Worm (Caenorhabditis elegans) whole organism, L3 larva: ENCODE measurements around the gene aptf-4.

Source experiments
- R02D3.7 ChIP-seq: fragments of 150-350 bp; optimal IDR thresholded peaks from 2 replicates; lab custom pipeline; 2014; ENCODE audit warnings: missing biosample characterization, missing genetic modification characterization
- ZK546.5 ChIP-seq: sonication (generic microtip); optimal IDR thresholded peaks from 2 replicates; lab custom pipeline; 2017; ENCODE audit warnings: missing biosample characterization, missing genetic modification characterization
- aly-2 ChIP-seq: fragments of 150-350 bp; optimal IDR thresholded peaks from 2 replicates; lab custom pipeline; 2014; ENCODE audit warnings: missing biosample characterization, missing genetic modification characterization
- ceh-16 ChIP-seq: sonication (generic microtip); optimal IDR thresholded peaks from 2 replicates; lab custom pipeline; 2017; ENCODE audit warnings: missing biosample characterization, missing genetic modification characterization
- ceh-28 ChIP-seq: fragments of 150-350 bp; optimal IDR thresholded peaks from 2 replicates; lab custom pipeline; 2014; ENCODE audit warnings: missing biosample characterization, missing genetic modification reagents, missing genetic modification characterization
- ceh-82 ChIP-seq: fragments of 150-350 bp; optimal IDR thresholded peaks from 2 replicates; lab custom pipeline; 2014; ENCODE audit warnings: missing biosample characterization, missing genetic modification characterization
- ceh-9 ChIP-seq: sonication (generic microtip); optimal IDR thresholded peaks from 2 replicates; lab custom pipeline; 2018; ENCODE audit warnings: missing biosample characterization, missing genetic modification characterization
- daf-12 ChIP-seq: fragments of 150-350 bp; optimal IDR thresholded peaks from 2 replicates; lab custom pipeline; 2014; ENCODE audit warnings: missing biosample characterization, missing genetic modification reagents, missing genetic modification characterization
- egl-27 ChIP-seq: sonication (generic microtip); optimal IDR thresholded peaks from 4 replicates; lab custom pipeline; 2017; ENCODE audit warnings: missing biosample characterization, missing genetic modification reagents, missing genetic modification characterization
- egl-5 ChIP-seq: fragments of 150-350 bp; optimal IDR thresholded peaks from 2 replicates; lab custom pipeline; 2017; ENCODE audit warnings: missing biosample characterization, missing genetic modification reagents, missing genetic modification characterization, inconsistent platforms
- elt-1 ChIP-seq: fragments of 150-350 bp; optimal IDR thresholded peaks from 2 replicates; lab custom pipeline; 2014; ENCODE audit warnings: missing biosample characterization, missing genetic modification characterization
- elt-2 ChIP-seq: sonication (generic microtip); optimal IDR thresholded peaks from 2 replicates; lab custom pipeline; 2016; ENCODE audit warnings: missing genetic modification reagents, mild to moderate bottlenecking, missing genetic modification characterization, missing compliant biosample characterization
- eor-1 ChIP-seq, 2 experiments: fragments of 150-350 bp; optimal IDR thresholded peaks; 2 replicates each; lab custom pipeline; 2014 to 2018; ENCODE audit warnings: missing biosample characterization in 2 of 2, missing genetic modification characterization in 2 of 2
- fkh-10 ChIP-seq: sonication (generic microtip); optimal IDR thresholded peaks from 2 replicates; lab custom pipeline; 2017; ENCODE audit warnings: missing biosample characterization, missing genetic modification reagents, missing genetic modification characterization
- fkh-2 ChIP-seq: fragments of 150-350 bp; optimal IDR thresholded peaks from 2 replicates; lab custom pipeline; 2014; ENCODE audit warnings: missing biosample characterization, missing genetic modification reagents, missing genetic modification characterization
- fos-1 ChIP-seq: fragments of 150-350 bp; optimal IDR thresholded peaks from 2 replicates; lab custom pipeline; 2014; ENCODE audit warnings: missing biosample characterization, missing genetic modification characterization
- jun-1 ChIP-seq: fragments of 150-350 bp; optimal IDR thresholded peaks from 2 replicates; lab custom pipeline; 2014; ENCODE audit warnings: missing biosample characterization, missing genetic modification reagents, missing genetic modification characterization
- lin-15B ChIP-seq: fragments of 150-350 bp; optimal IDR thresholded peaks from 2 replicates; lab custom pipeline; 2014; ENCODE audit warnings: missing biosample characterization, missing genetic modification characterization
- lin-39 ChIP-seq: fragments of 150-350 bp; optimal IDR thresholded peaks from 2 replicates; lab custom pipeline; 2018; ENCODE audit warnings: missing biosample characterization, missing genetic modification reagents, missing genetic modification characterization
- mdl-1 ChIP-seq: fragments of 150-350 bp; optimal IDR thresholded peaks from 2 replicates; lab custom pipeline; 2014; ENCODE audit warnings: missing biosample characterization, missing genetic modification characterization
- nfya-1 ChIP-seq: sonication (generic microtip); optimal IDR thresholded peaks from 2 replicates; lab custom pipeline; 2017; ENCODE audit warnings: missing genetic modification characterization, mild to moderate bottlenecking, missing compliant biosample characterization, antibody characterized with exemption, moderate library complexity; ENCODE audit not compliant: insufficient read depth
- nhr-11 ChIP-seq: fragments of 150-350 bp; optimal IDR thresholded peaks from 2 replicates; lab custom pipeline; 2014; ENCODE audit warnings: missing biosample characterization, missing genetic modification characterization
- nhr-12 ChIP-seq: fragments of 150-350 bp; optimal IDR thresholded peaks from 2 replicates; lab custom pipeline; 2014; ENCODE audit warnings: missing biosample characterization, missing genetic modification characterization
- nhr-23 ChIP-seq: fragments of 150-350 bp; optimal IDR thresholded peaks from 2 replicates; lab custom pipeline; 2014; ENCODE audit warnings: missing biosample characterization, missing genetic modification reagents, missing genetic modification characterization
- nhr-25 ChIP-seq: sonication (generic microtip); optimal IDR thresholded peaks from 2 replicates; lab custom pipeline; 2017; ENCODE audit warnings: missing biosample characterization, missing genetic modification characterization
- nhr-28 ChIP-seq: fragments of 150-350 bp; optimal IDR thresholded peaks from 2 replicates; lab custom pipeline; 2014; ENCODE audit warnings: missing biosample characterization, missing genetic modification characterization
- nhr-67 ChIP-seq: fragments of 150-350 bp; optimal IDR thresholded peaks from 2 replicates; lab custom pipeline; 2014; ENCODE audit warnings: missing biosample characterization, missing genetic modification characterization
- nhr-77 ChIP-seq: fragments of 150-350 bp; optimal IDR thresholded peaks from 2 replicates; lab custom pipeline; 2014; ENCODE audit warnings: missing biosample characterization, missing genetic modification characterization
- pha-4 ChIP-seq: fragments of 150-350 bp; optimal IDR thresholded peaks from 2 replicates; lab custom pipeline; 2014; ENCODE audit warnings: missing biosample characterization, missing genetic modification reagents, missing genetic modification characterization
- pqm-1 ChIP-seq: fragments of 150-350 bp; optimal IDR thresholded peaks from 2 replicates; lab custom pipeline; 2017; ENCODE audit warnings: missing biosample characterization, missing genetic modification characterization, inconsistent platforms
- sea-2 ChIP-seq: fragments of 150-350 bp; sonication (generic microtip); optimal IDR thresholded peaks from 4 replicates; lab custom pipeline; 2014; ENCODE audit warnings: missing biosample characterization, missing genetic modification reagents, missing genetic modification characterization
- skn-1 ChIP-seq: fragments of 150-350 bp; optimal IDR thresholded peaks from 2 replicates; lab custom pipeline; 2014; ENCODE audit warnings: missing biosample characterization, missing genetic modification characterization
- unc-39 ChIP-seq: sonication (generic microtip); optimal IDR thresholded peaks from 4 replicates; lab custom pipeline; 2017; ENCODE audit warnings: missing biosample characterization, missing genetic modification characterization
- ztf-11 ChIP-seq: fragments of 150-350 bp; optimal IDR thresholded peaks from 2 replicates; lab custom pipeline; 2014; ENCODE audit warnings: missing biosample characterization, missing genetic modification characterization
- ztf-4 ChIP-seq: fragments of 150-350 bp; optimal IDR thresholded peaks from 2 replicates; lab custom pipeline; 2014; ENCODE audit warnings: missing biosample characterization, missing genetic modification characterization

The aptf-4 gene

ce11 chrII:8637615-8638014, 46.8 kb downstream of the aptf-4 start, which contains the start of gene vab-9:
vab-9 (minus strand) TSS chrII:8637715.
- TF ChIP-seq daf-12 (tag; lab: Kevin White, UChicago) (no peak), nhr-77 (no peak), pha-4 (peak; percentile 46)

ce11 chrII:8639553-8639952, 48.8 kb downstream of the aptf-4 start:
- no peak for TF ChIP-seq ceh-82 (tag; lab: Kevin White, UChicago)
- no peak for TF ChIP-seq nhr-12 (tag; lab: Kevin White, UChicago)
- no peak for TF ChIP-seq nfya-1 (tag; lab: Kevin White, UChicago)
- TF ChIP-seq ztf-11 (tag; lab: Kevin White, UChicago) = no peak
- no peak for TF ChIP-seq fkh-10 (GFP tag; lab: Kevin White, UChicago)
- no peak for TF ChIP-seq jun-1 (tag; lab: Kevin White, UChicago)
- no peak for TF ChIP-seq nhr-67 (tag; lab: Kevin White, UChicago)
- TF ChIP-seq egl-5 = no peak
- no peak for TF ChIP-seq ceh-28 (tag; lab: Kevin White, UChicago)
- TF ChIP-seq skn-1 = no peak
- TF ChIP-seq nhr-77 = no peak
- no peak for TF ChIP-seq ceh-9 (tag; lab: Kevin White, UChicago)
- TF ChIP-seq egl-27 (tag; lab: Kevin White, UChicago) = no peak
- no peak for TF ChIP-seq ZK546.5 (tag; lab: Kevin White, UChicago)
- no peak for TF ChIP-seq mdl-1 (tag; lab: Kevin White, UChicago)
- TF ChIP-seq fos-1 (tag; lab: Kevin White, UChicago) = no peak
- TF ChIP-seq daf-12 (tag; lab: Kevin White, UChicago) = no peak
- TF ChIP-seq, all 47 proteins: peak for 0

- TF ChIP-seq lin-39 = no peak
- TF ChIP-seq fkh-2 (tag; lab: Kevin White, UChicago) = no peak
- TF ChIP-seq elt-2 = peak; percentile 29
- no peak for TF ChIP-seq nhr-11 (tag; lab: Kevin White, UChicago)
- TF ChIP-seq jun-1 (tag; lab: Kevin White, UChicago) = no peak
- no peak for TF ChIP-seq R02D3.7 (tag; lab: Kevin White, UChicago)
- TF ChIP-seq nhr-77 = no peak
- no peak for TF ChIP-seq unc-39
- no peak for TF ChIP-seq eor-1 (tag; optimal IDR thresholded peaks at IDR 0.05; lab: Kevin White, UChicago)
- TF ChIP-seq pha-4 = peak; percentile 45
- no peak for TF ChIP-seq fkh-10 (GFP tag; lab: Kevin White, UChicago)
- TF ChIP-seq mdl-1 (tag; lab: Kevin White, UChicago) = no peak
- TF ChIP-seq pqm-1 (tag; lab: Kevin White, UChicago) = peak; percentile 22
- TF ChIP-seq ceh-16 (tag; lab: Kevin White, UChicago) = no peak
- TF ChIP-seq ceh-28 (tag; lab: Kevin White, UChicago) = no peak
- TF ChIP-seq lin-15B = no peak
- TF ChIP-seq nfya-1 (tag; lab: Kevin White, UChicago) = peak; percentile 18
- no peak for TF ChIP-seq ztf-4 (tag; lab: Kevin White, UChicago)
- no peak for TF ChIP-seq fos-1 (tag; lab: Kevin White, UChicago)
- TF ChIP-seq egl-27 (tag; lab: Kevin White, UChicago) = no peak
- TF ChIP-seq elt-1 = no peak
Measured at ce11 chrII:8640503-8640902, 49.7 kb downstream of the aptf-4 start.

ce11 chrII:8641131-8641530, 50.3 kb downstream of the aptf-4 start, which contains the start of gene D2085.7:
D2085.7 (plus strand) TSS chrII:8641381.
- TF ChIP-seq nfya-1 (tag; lab: Kevin White, UChicago) (no peak), nhr-23 (peak; percentile 25), elt-2 (peak; percentile 24), nhr-25 (peak; percentile 37)
- TF ChIP-seq, all 47 proteins: peak for 3

- no peak for TF ChIP-seq lin-15B
- no peak for TF ChIP-seq nhr-25
- no peak for TF ChIP-seq fkh-10 (GFP tag; lab: Kevin White, UChicago)
- no peak for TF ChIP-seq sea-2 (GFP tag; lab: Kevin White, UChicago)
- TF ChIP-seq egl-5 = no peak
- no peak for TF ChIP-seq nhr-28
- no peak for TF ChIP-seq nhr-11 (tag; lab: Kevin White, UChicago)
- TF ChIP-seq aly-2 (tag; lab: Kevin White, UChicago) = no peak
- no peak for TF ChIP-seq ceh-16 (tag; lab: Kevin White, UChicago)
- no peak for TF ChIP-seq lin-39
Measured at ce11 chrII:8642376-8642775, 51.6 kb downstream of the aptf-4 start.
